Worm (Caenorhabditis elegans) whole organism, L4 larva: ENCODE measurements around the gene let-754.
"Not testable (repeated sequence)": the region's sequence is repeated elsewhere in the genome, so short reads cannot be mapped to it uniquely, and the experiment has no call there.

Experiments
- D1046.2 ChIP-seq: fragments of 200-800 bp; sonication (Bioruptor generic); IDR thresholded peaks from 2 replicates; pipeline ENCODE4 v1.3.6; 2022; ENCODE audit warnings: missing genetic modification characterization, missing compliant biosample characterization
- F26F4.8 ChIP-seq: fragments of 200-800 bp; sonication (Bioruptor generic); conservative IDR thresholded peaks from 2 replicates; pipeline ENCODE4 v1.3.6; 2022; ENCODE audit warnings: missing genetic modification characterization, missing compliant biosample characterization
- F44E2.7 ChIP-seq: fragments of 200-800 bp; sonication (Bioruptor generic); IDR thresholded peaks from 2 replicates; pipeline ENCODE4 v2.1.2; 2022; ENCODE audit warnings: missing genetic modification characterization, missing compliant biosample characterization
- T26A8.4 ChIP-seq: fragments of 200-800 bp; sonication (Bioruptor generic); IDR thresholded peaks from 2 replicates; pipeline ENCODE4 v1.3.6; 2022; ENCODE audit warnings: missing genetic modification characterization, missing compliant biosample characterization
- Y105C5A.15 ChIP-seq: fragments of 200-800 bp; sonication (Bioruptor generic); IDR thresholded peaks from 2 replicates; pipeline ENCODE4 v1.3.6; 2022; ENCODE audit warnings: missing genetic modification characterization, missing compliant biosample characterization
- Y48G9A.11 ChIP-seq: fragments of 200-800 bp; sonication (Bioruptor generic); IDR thresholded peaks from 2 replicates; pipeline ENCODE4 v1.3.6; 2022; ENCODE audit warnings: missing genetic modification reagents, missing genetic modification characterization, missing compliant biosample characterization
- Y5F2A.4 ChIP-seq: fragments of 200-800 bp; sonication (Bioruptor generic); optimal IDR thresholded peaks from 2 replicates; lab custom pipeline; 2018; ENCODE audit warnings: mild to moderate bottlenecking, missing genetic modification characterization, missing compliant biosample characterization
- Y75B8A.6 ChIP-seq: fragments of 200-800 bp; sonication (Bioruptor generic); IDR thresholded peaks from 2 replicates; pipeline ENCODE4 v1.3.6; 2022; ENCODE audit warnings: missing genetic modification reagents, missing genetic modification characterization, missing compliant biosample characterization
- ZK337.2 ChIP-seq: fragments of 200-800 bp; sonication (Bioruptor generic); IDR thresholded peaks from 2 replicates; pipeline ENCODE4 v1.3.6; 2022; ENCODE audit warnings: missing genetic modification reagents, missing genetic modification characterization, missing compliant biosample characterization
- aly-2 ChIP-seq: sonication (generic microtip); optimal IDR thresholded peaks from 2 replicates; lab custom pipeline; 2018; ENCODE audit warnings: missing biosample characterization, missing genetic modification characterization
- ama-1 ChIP-seq: fragments of 150-350 bp; optimal IDR thresholded peaks from 2 replicates; lab custom pipeline; 2014; ENCODE audit warnings: inconsistent platforms, mixed read lengths
- arid-1 ChIP-seq: fragments of 200-800 bp; sonication (Bioruptor generic); conservative IDR thresholded peaks from 2 replicates; pipeline ENCODE4 v1.3.6; 2022; ENCODE audit warnings: missing genetic modification reagents, missing genetic modification characterization, missing compliant biosample characterization
- ceh-20 ChIP-seq: fragments of 200-800 bp; sonication (Bioruptor generic); IDR thresholded peaks from 2 replicates; pipeline ENCODE4 v1.3.6; 2022; ENCODE audit warnings: missing genetic modification reagents, missing genetic modification characterization, missing compliant biosample characterization
- ceh-28 ChIP-seq: fragments of 150-350 bp; optimal IDR thresholded peaks from 2 replicates; lab custom pipeline; 2014; ENCODE audit warnings: missing biosample characterization, missing genetic modification reagents, missing genetic modification characterization
- ctbp-1 ChIP-seq: fragments of 200-800 bp; sonication (Bioruptor generic); IDR thresholded peaks from 2 replicates; pipeline ENCODE4 v1.3.6; 2022; ENCODE audit warnings: missing genetic modification reagents, missing genetic modification characterization, missing compliant biosample characterization
- daf-8 ChIP-seq: fragments of 200-800 bp; sonication (Bioruptor generic); IDR thresholded peaks from 2 replicates; pipeline ENCODE4 v1.3.6; 2022; ENCODE audit warnings: missing genetic modification characterization, missing compliant biosample characterization
- dmd-8 ChIP-seq: fragments of 200-800 bp; sonication (Bioruptor generic); IDR thresholded peaks from 2 replicates; pipeline ENCODE4 v1.3.6; 2022; ENCODE audit warnings: missing genetic modification characterization, missing compliant biosample characterization
- dve-1 ChIP-seq: sonication (generic microtip); optimal IDR thresholded peaks from 2 replicates; lab custom pipeline; 2017; ENCODE audit warnings: antibody characterized with exemption, mild to moderate bottlenecking, missing genetic modification characterization, missing compliant biosample characterization; ENCODE audit not compliant: insufficient read depth
- egl-43 ChIP-seq: fragments of 200-800 bp; sonication (Bioruptor generic); IDR thresholded peaks from 2 replicates; pipeline ENCODE4 v1.3.6; 2022; ENCODE audit warnings: missing genetic modification reagents, missing genetic modification characterization, missing compliant biosample characterization
- fkh-10 ChIP-seq: fragments of 150-350 bp; optimal IDR thresholded peaks from 2 replicates; lab custom pipeline; 2014; ENCODE audit warnings: missing biosample characterization, missing genetic modification reagents, missing genetic modification characterization
- gei-8 ChIP-seq: fragments of 200-800 bp; sonication (Bioruptor generic); optimal IDR thresholded peaks from 2 replicates; lab custom pipeline; 2018; ENCODE audit warnings: mild to moderate bottlenecking, missing genetic modification characterization, missing compliant biosample characterization
- hif-1 ChIP-seq, 2 experiments: sonication (generic microtip); optimal IDR thresholded peaks; 2 replicates each; lab custom pipeline; 2016 to 2017; ENCODE audit warnings: missing compliant biosample characterization in 2 of 2, missing genetic modification characterization in 2 of 2, missing genetic modification reagents in 2 of 2, missing genotype in 2 of 2, mild to moderate bottlenecking in 1 of 2
- hlh-11 ChIP-seq: fragments of 200-800 bp; sonication (Bioruptor generic); optimal IDR thresholded peaks from 2 replicates; lab custom pipeline; 2018; ENCODE audit warnings: mild to moderate bottlenecking, missing genetic modification characterization, missing compliant biosample characterization
- hmg-1.1 ChIP-seq: fragments of 200-800 bp; sonication (Bioruptor generic); IDR thresholded peaks from 2 replicates; pipeline ENCODE4 v1.3.6; 2022; ENCODE audit warnings: missing genetic modification reagents, missing genetic modification characterization, missing compliant biosample characterization
- lim-7 ChIP-seq: fragments of 200-800 bp; sonication (Bioruptor generic); IDR thresholded peaks from 2 replicates; pipeline ENCODE4 v1.3.6; 2022; ENCODE audit warnings: missing genetic modification characterization, missing compliant biosample characterization
- lin-29 ChIP-seq: fragments of 200-800 bp; sonication (Bioruptor generic); IDR thresholded peaks from 2 replicates; pipeline ENCODE4 v1.3.6; 2022; ENCODE audit warnings: missing genetic modification reagents, missing genetic modification characterization, missing compliant biosample characterization
- lin-38 ChIP-seq: fragments of 200-800 bp; sonication (Bioruptor generic); IDR thresholded peaks from 2 replicates; pipeline ENCODE4 v1.3.6; 2022; ENCODE audit warnings: missing genetic modification reagents, missing genetic modification characterization, missing compliant biosample characterization
- lir-3 ChIP-seq: sonication (generic microtip); optimal IDR thresholded peaks from 2 replicates; lab custom pipeline; 2016; ENCODE audit warnings: mild to moderate bottlenecking, missing genetic modification characterization, missing compliant biosample characterization
- lsy-2 ChIP-seq, 2 experiments: fragments of 150-350 bp in 1 of 2; sonication (generic microtip) in 1 of 2; optimal IDR thresholded peaks; 2 replicates each; lab custom pipeline; 2014 to 2017; ENCODE audit warnings: missing biosample characterization in 2 of 2, missing genetic modification characterization in 2 of 2
- madf-5 ChIP-seq, 2 experiments: fragments of 200-800 bp; sonication (Bioruptor generic); IDR thresholded peaks; 2 replicates each; pipeline ENCODE4 v1.3.6; 2022; ENCODE audit warnings: missing compliant biosample characterization in 2 of 2, missing genetic modification characterization in 2 of 2
- mdt-29 ChIP-seq: fragments of 200-800 bp; sonication (Bioruptor generic); IDR thresholded peaks from 2 replicates; pipeline ENCODE4 v1.3.6; 2022; ENCODE audit warnings: missing genetic modification reagents, missing genetic modification characterization, missing compliant biosample characterization
- mxl-2 ChIP-seq: fragments of 200-800 bp; sonication (Bioruptor generic); conservative IDR thresholded peaks from 2 replicates; pipeline ENCODE4 v1.3.6; 2022; ENCODE audit warnings: missing genetic modification reagents, missing genetic modification characterization, missing compliant biosample characterization
- nhr-28 ChIP-seq: fragments of 150-350 bp; optimal IDR thresholded peaks from 2 replicates; lab custom pipeline; 2014; ENCODE audit warnings: missing biosample characterization, missing genetic modification characterization
- nhr-41 ChIP-seq: fragments of 200-800 bp; sonication (Bioruptor generic); IDR thresholded peaks from 2 replicates; pipeline ENCODE4 v1.3.6; 2022; ENCODE audit warnings: missing genetic modification reagents, missing genetic modification characterization, missing compliant biosample characterization
- pha-4 ChIP-seq, 2 experiments: fragments of 150-350 bp in 1 of 2; fragments of 200-800 bp in 1 of 2; sonication (Bioruptor generic) in 1 of 2; IDR thresholded peaks in 1 of 2; optimal IDR thresholded peaks in 1 of 2; 2 replicates each; pipeline versions ENCODE4 v1.3.6 to Lab custom; 2014 to 2022; ENCODE audit warnings: missing genetic modification characterization in 2 of 2, missing genetic modification reagents in 2 of 2, missing biosample characterization in 1 of 2, missing compliant biosample characterization in 1 of 2
- saeg-2 ChIP-seq: fragments of 200-800 bp; sonication (Bioruptor generic); IDR thresholded peaks from 2 replicates; pipeline ENCODE4 v1.3.6; 2022; ENCODE audit warnings: missing genetic modification reagents, missing genetic modification characterization, missing compliant biosample characterization
- snpc-1.2 ChIP-seq: fragments of 200-800 bp; sonication (Bioruptor generic); IDR thresholded peaks from 2 replicates; pipeline ENCODE4 v1.3.6; 2022; ENCODE audit warnings: missing genetic modification reagents, missing genetic modification characterization, missing compliant biosample characterization
- snpc-4 ChIP-seq: fragments of 150-350 bp; optimal IDR thresholded peaks from 2 replicates; lab custom pipeline; 2014; ENCODE audit warnings: missing biosample characterization, missing genetic modification characterization
- tra-1 ChIP-seq: fragments of 200-800 bp; sonication (Bioruptor generic); IDR thresholded peaks from 2 replicates; pipeline ENCODE4 v1.3.6; 2022; ENCODE audit warnings: missing genetic modification reagents, missing genetic modification characterization, missing compliant biosample characterization
- unc-62 ChIP-seq, 3 experiments: fragments of 150-350 bp in 1 of 3; sonication (generic microtip); optimal IDR thresholded peaks in 2 of 3; peaks in 1 of 3; 1 replicate in 1 of 3; 2 replicates in 2 of 3; lab custom pipeline; 2014 to 2017; ENCODE audit warnings: missing biosample characterization in 3 of 3, missing genetic modification characterization in 3 of 3, missing genetic modification reagents in 3 of 3, missing genotype in 1 of 3
- vab-7 ChIP-seq: fragments of 200-800 bp; sonication (Bioruptor generic); IDR thresholded peaks from 2 replicates; pipeline ENCODE4 v1.3.6; 2022; ENCODE audit warnings: missing genetic modification reagents, missing genetic modification characterization, missing compliant biosample characterization
- zag-1 ChIP-seq: fragments of 150-350 bp; optimal IDR thresholded peaks from 2 replicates; lab custom pipeline; 2014; ENCODE audit warnings: missing biosample characterization, missing genetic modification characterization
- zip-11 ChIP-seq: fragments of 200-800 bp; sonication (Bioruptor generic); IDR thresholded peaks from 2 replicates; pipeline ENCODE4 v1.3.6; 2022; ENCODE audit warnings: missing genetic modification characterization, missing compliant biosample characterization
- zip-2 ChIP-seq: fragments of 150-350 bp; optimal IDR thresholded peaks from 2 replicates; lab custom pipeline; 2014; ENCODE audit warnings: missing biosample characterization, missing genetic modification characterization

let-754 gene

DNA sequence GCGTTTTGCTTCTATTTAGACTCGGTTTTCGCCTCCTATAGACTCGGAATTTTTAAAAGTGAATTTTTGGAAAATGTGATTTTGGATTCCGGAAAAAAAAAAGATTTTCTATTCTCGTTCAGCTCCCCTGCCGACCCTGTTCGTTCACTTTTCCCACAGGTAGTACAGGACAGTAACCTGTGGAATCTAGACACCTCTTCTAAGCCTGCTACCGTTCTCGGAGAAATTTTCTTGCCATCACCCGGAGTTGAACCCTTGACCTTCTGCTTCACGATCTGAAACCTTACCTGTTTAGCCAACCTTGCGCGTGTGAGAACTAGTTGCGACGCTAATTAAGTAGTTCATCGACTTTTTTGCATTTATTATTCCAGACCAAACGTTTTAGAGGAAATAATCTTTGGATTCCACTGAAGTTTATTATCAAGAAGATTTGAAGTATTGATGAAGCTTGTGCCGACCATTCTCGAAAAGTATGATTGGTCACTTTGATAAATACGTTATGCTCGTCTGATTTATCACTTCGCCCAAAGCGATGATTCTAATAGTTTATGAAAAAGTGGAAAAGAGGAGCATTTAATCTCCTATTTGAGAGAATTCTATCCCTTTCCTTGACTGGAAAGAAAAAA, 693 bp upstream of the let-754 start:
- 0 out of 2 replicates have a peak, but pooled peaks have one; percentile 31 for TF ChIP-seq Y75B8A.6 (GFP tag; lab: Robert Waterston, UW)
- peak; percentile 68; the same call in 1 of the 2 replicates for TF ChIP-seq nhr-41 (GFP tag; lab: Robert Waterston, UW)
- TF ChIP-seq ZK337.2 (GFP tag; lab: Robert Waterston, UW): 0 out of 2 replicates have a peak, but pooled peaks have one; percentile 46
- TF ChIP-seq snpc-1.2 (GFP tag; lab: Robert Waterston, UW): peak; percentile 71
- TF ChIP-seq madf-5 (GFP tag; IDR thresholded peaks at IDR 0.05; lab: Robert Waterston, UW): peak in 1 of 2 experiments; percentile 68; a peak in 2 of 4 replicates
- TF ChIP-seq lin-38: peak; percentile 72
- 0 out of 2 replicates have a peak, but pooled peaks have one; percentile 27 for TF ChIP-seq T26A8.4 (GFP tag; lab: Robert Waterston, UW)
- peak; percentile 69 for TF ChIP-seq vab-7 (GFP tag; lab: Robert Waterston, UW)
- TF ChIP-seq F26F4.8: peak; percentile 95
- TF ChIP-seq Y48G9A.11 (GFP tag; lab: Robert Waterston, UW): peak; percentile 78
- TF ChIP-seq arid-1: peak; percentile 71; the same call in 1 of the 2 replicates
- TF ChIP-seq mxl-2: 0 out of 2 replicates have a peak, but pooled peaks have one; percentile 43
- peak; percentile 64; the same call in 1 of the 2 replicates for TF ChIP-seq pha-4 (GFP tag; IDR thresholded peaks at IDR 0.05; lab: Robert Waterston, UW)
- not testable (repeated sequence) for TF ChIP-seq pha-4 (tag; optimal IDR thresholded peaks at IDR 0.05; lab: Kevin White, UChicago)
- TF ChIP-seq mdt-29: peak; percentile 51; the same call in 1 of the 2 replicates
- TF ChIP-seq saeg-2 (GFP tag; lab: Robert Waterston, UW): 0 out of 2 replicates have a peak, but pooled peaks have one; percentile 55
- peak; percentile 79 for TF ChIP-seq lim-7 (GFP tag; lab: Robert Waterston, UW)
- TF ChIP-seq dmd-8 (GFP tag; lab: Robert Waterston, UW): peak; percentile 87
- TF ChIP-seq egl-43: peak; percentile 77
- TF ChIP-seq Y105C5A.15 (GFP tag; lab: Robert Waterston, UW): 0 out of 2 replicates have a peak, but pooled peaks have one; percentile 66
- TF ChIP-seq ceh-20: 0 out of 2 replicates have a peak, but pooled peaks have one; percentile 19
- TF ChIP-seq F44E2.7 (GFP tag; lab: Robert Waterston, UW): peak; percentile 70; the same call in 1 of the 2 replicates
- TF ChIP-seq ctbp-1 (GFP tag; lab: Robert Waterston, UW): peak; percentile 50; the same call in 1 of the 2 replicates

ce11 chrIII:7952077-7952765, 887 bp downstream of the let-754 start, which contains the start of gene C29E4.15:
C29E4.15 (plus strand) TSS chrIII:7952623.
- TF ChIP-seq vab-7 (GFP tag; lab: Robert Waterston, UW) (no peak), hmg-1.1 (GFP tag; lab: Robert Waterston, UW) (peak; percentile 37; the same call in 1 of the 2 replicates), Y75B8A.6 (GFP tag; lab: Robert Waterston, UW) (no peak), hlh-11 (no peak), Y5F2A.4 (GFP tag; lab: Kevin White, UChicago) (no peak), nhr-41 (GFP tag; lab: Robert Waterston, UW) (no peak), fkh-10 (peak; percentile 19), dve-1 (tag; lab: Kevin White, UChicago) (no peak), pha-4 (GFP tag; IDR thresholded peaks at IDR 0.05; lab: Robert Waterston, UW) (no peak), pha-4 (tag; optimal IDR thresholded peaks at IDR 0.05; lab: Kevin White, UChicago) (no peak), unc-62 (GFP tag; optimal IDR thresholded peaks at IDR 0.05 in 1 of 2; lab: Kevin White, UChicago) (peak in 1 of 2 experiments; percentile 86), unc-62 (tag; optimal IDR thresholded peaks at IDR 0.05; lab: Kevin White, UChicago) (no peak), gei-8 (no peak), lin-38 (no peak), hif-1 (tag; optimal IDR thresholded peaks at IDR 0.05; lab: Kevin White, UChicago) (no peak), snpc-4 (no peak), D1046.2 (no peak), tra-1 (GFP tag; lab: Robert Waterston, UW) (no peak), saeg-2 (GFP tag; lab: Robert Waterston, UW) (no peak), daf-8 (GFP tag; lab: Robert Waterston, UW) (no peak), aly-2 (tag; lab: Kevin White, UChicago) (no peak), lim-7 (GFP tag; lab: Robert Waterston, UW) (no peak), ceh-28 (tag; lab: Kevin White, UChicago) (no peak), lsy-2 (tag; optimal IDR thresholded peaks at IDR 0.05; lab: Kevin White, UChicago) (peak in 1 of 2 experiments; percentile 76), lin-29 (no peak), zag-1 (tag; lab: Kevin White, UChicago) (no peak), lir-3 (tag; lab: Kevin White, UChicago) (no peak), ama-1 (no peak), nhr-28 (tag; lab: Kevin White, UChicago) (no peak), zip-11 (no peak), zip-2 (no peak)
